Fruit fly (Drosophila melanogaster) whole organism, embryonic: ENCODE data around the gene Aprt.

ENCODE experiments used
- Antp ChIP-seq: fragments of 200-800 bp; sonication (Bioruptor generic); optimal IDR thresholded peaks from 3 replicates; lab custom pipeline; 2016; ENCODE audit warnings: missing biosample characterization, missing genetic modification characterization
- Bdp1 ChIP-seq: fragments of 200-800 bp; sonication (Bioruptor generic); optimal IDR thresholded peaks from 3 replicates; lab custom pipeline; 2016; ENCODE audit warnings: missing biosample characterization, missing genetic modification characterization
- CG11398 ChIP-seq: fragments of 200-800 bp; sonication (Bioruptor generic); optimal IDR thresholded peaks from 2 replicates; lab custom pipeline; 2016; ENCODE audit warnings: missing biosample characterization, missing genetic modification characterization
- CG12219 ChIP-seq: fragments of 200-800 bp; sonication (Bioruptor generic); optimal IDR thresholded peaks from 3 replicates; lab custom pipeline; 2018; ENCODE audit warnings: missing biosample characterization, mild to moderate bottlenecking, missing genetic modification characterization
- CG12659 ChIP-seq: fragments of 200-800 bp; sonication (Bioruptor generic); optimal IDR thresholded peaks from 3 replicates; lab custom pipeline; 2017; ENCODE audit warnings: mild to moderate bottlenecking, missing biosample characterization, missing genetic modification reagents, missing genetic modification characterization
- CG13296 ChIP-seq: fragments of 200-800 bp; sonication (Bioruptor generic); optimal IDR thresholded peaks from 3 replicates; lab custom pipeline; 2018; ENCODE audit warnings: missing biosample characterization, mild to moderate bottlenecking, missing genetic modification characterization
- CG14014 ChIP-seq: fragments of 200-800 bp; sonication (Bioruptor generic); IDR thresholded peaks from 2 replicates; pipeline ENCODE4 v1.3.6; 2022; ENCODE audit warnings: missing biosample characterization, missing genetic modification characterization
- CG1792 ChIP-seq: fragments of 200-800 bp; sonication (Bioruptor generic); optimal IDR thresholded peaks from 2 replicates; lab custom pipeline; 2016; ENCODE audit warnings: missing biosample characterization, missing genetic modification characterization
- CG18011 ChIP-seq: fragments of 200-800 bp; sonication (Bioruptor generic); optimal IDR thresholded peaks from 2 replicates; lab custom pipeline; 2017; ENCODE audit warnings: missing biosample characterization, missing genetic modification characterization, mild to moderate bottlenecking, moderate library complexity, missing genotype
- CG31365 ChIP-seq: fragments of 200-800 bp; sonication (Bioruptor generic); optimal IDR thresholded peaks from 2 replicates; lab custom pipeline; 2018; ENCODE audit warnings: missing biosample characterization, mild to moderate bottlenecking, missing genetic modification characterization
- CG3163 ChIP-seq: fragments of 200-800 bp; sonication (Bioruptor generic); optimal IDR thresholded peaks from 3 replicates; lab custom pipeline; 2016; ENCODE audit warnings: missing biosample characterization, missing genetic modification characterization
- CG34422 ChIP-seq: fragments of 200-800 bp; sonication (Bioruptor generic); IDR thresholded peaks from 3 replicates; pipeline ENCODE4 v1.3.6; 2022; ENCODE audit warnings: missing biosample characterization, missing genetic modification characterization
- CG4360 ChIP-seq: fragments of 200-800 bp; sonication (Bioruptor generic); IDR thresholded peaks from 2 replicates; pipeline ENCODE4 v1.3.6; 2022; ENCODE audit warnings: missing biosample characterization, missing genetic modification characterization
- CG8089 ChIP-seq: fragments of 200-800 bp; sonication (Bioruptor generic); optimal IDR thresholded peaks from 3 replicates; lab custom pipeline; 2016; ENCODE audit warnings: missing biosample characterization, missing genetic modification characterization
- CG8478 ChIP-seq: fragments of >200 bp; optimal IDR thresholded peaks from 2 replicates; lab custom pipeline; 2018
- CG8765 ChIP-seq: fragments of 200-800 bp; sonication (Bioruptor generic); IDR thresholded peaks from 2 replicates; pipeline ENCODE4 v1.3.6; 2022; ENCODE audit warnings: missing biosample characterization, missing genetic modification characterization
- Dip2 ChIP-seq: fragments of 200-800 bp; sonication (Bioruptor generic); IDR thresholded peaks from 2 replicates; pipeline ENCODE4 v1.3.6; 2022; ENCODE audit warnings: missing biosample characterization, missing genetic modification characterization
- Doc2 ChIP-seq: fragments of 200-800 bp; sonication (Bioruptor generic); IDR thresholded peaks from 2 replicates; pipeline ENCODE4 v1.3.6; 2022; ENCODE audit warnings: missing biosample characterization, missing genetic modification characterization
- Doc3 ChIP-seq: fragments of 200-800 bp; sonication (Bioruptor generic); IDR thresholded peaks from 3 replicates; pipeline ENCODE4 v1.3.6; 2022; ENCODE audit warnings: missing biosample characterization, missing genetic modification characterization; ENCODE audit not compliant: partially characterized antibody
- Fer2 ChIP-seq: fragments of 200-800 bp; sonication (Bioruptor generic); optimal IDR thresholded peaks from 2 replicates; lab custom pipeline; 2018; ENCODE audit warnings: missing biosample characterization, mild to moderate bottlenecking, missing genetic modification characterization, moderate library complexity
- GATAe ChIP-seq: fragments of 200-800 bp; sonication (Bioruptor generic); conservative IDR thresholded peaks from 2 replicates; pipeline ENCODE4 v1.3.6; 2022; ENCODE audit warnings: missing biosample characterization, missing genetic modification characterization
- HLH54F ChIP-seq: fragments of 200-800 bp; sonication (Bioruptor generic); optimal IDR thresholded peaks from 3 replicates; lab custom pipeline; 2016; ENCODE audit warnings: missing biosample characterization, missing genetic modification characterization
- Hey ChIP-seq: fragments of 200-800 bp; sonication (Bioruptor generic); optimal IDR thresholded peaks from 3 replicates; lab custom pipeline; 2018; ENCODE audit warnings: missing biosample characterization, mild to moderate bottlenecking, missing genetic modification characterization
- Hr3 ChIP-seq: fragments of 200-800 bp; sonication (Bioruptor generic); optimal IDR thresholded peaks from 3 replicates; lab custom pipeline; 2016; ENCODE audit warnings: missing biosample characterization, missing genetic modification characterization
- Lim3 ChIP-seq: fragments of 200-800 bp; sonication (Bioruptor generic); IDR thresholded peaks from 2 replicates; pipeline ENCODE4 v1.3.6; 2022; ENCODE audit warnings: missing biosample characterization, missing genetic modification characterization
- Rx ChIP-seq: fragments of 200-800 bp; sonication (Bioruptor generic); IDR thresholded peaks from 2 replicates; pipeline ENCODE4 v1.3.6; 2022; ENCODE audit warnings: missing biosample characterization, missing genetic modification characterization
- Sin3A ChIP-seq: fragments of >200 bp; optimal IDR thresholded peaks from 2 replicates; lab custom pipeline; 2018
- Sry-β ChIP-seq: fragments of 200-800 bp; sonication (Bioruptor generic); optimal IDR thresholded peaks from 2 replicates; lab custom pipeline; 2018; ENCODE audit warnings: missing biosample characterization, mild to moderate bottlenecking, missing genetic modification characterization, moderate library complexity
- Trl ChIP-seq, 3 experiments: fragments of >200 bp in 2 of 3; fragments of 200-800 bp in 1 of 3; sonication (Bioruptor generic) in 1 of 3; optimal IDR thresholded peaks; 2 replicates in 1 of 3; 3 replicates in 2 of 3; lab custom pipeline; 2016 to 2017; ENCODE audit warnings: missing biosample characterization in 1 of 3, missing genetic modification characterization in 1 of 3
- ab ChIP-seq: fragments of 200-800 bp; sonication (Bioruptor generic); optimal IDR thresholded peaks from 2 replicates; lab custom pipeline; 2016; ENCODE audit warnings: missing biosample characterization, missing genetic modification characterization
- ara ChIP-seq: fragments of 200-800 bp; sonication (Bioruptor generic); IDR thresholded peaks from 2 replicates; pipeline ENCODE4 v1.3.6; 2022; ENCODE audit warnings: missing biosample characterization, missing genetic modification characterization
- bowl ChIP-seq: fragments of 200-800 bp; sonication (Bioruptor generic); IDR thresholded peaks from 2 replicates; pipeline ENCODE4 v1.3.6; 2022; ENCODE audit warnings: missing biosample characterization, missing genetic modification characterization
- chinmo ChIP-seq: fragments of 200-800 bp; sonication (Bioruptor generic); IDR thresholded peaks from 4 replicates; pipeline ENCODE4 v1.3.6; 2022; ENCODE audit warnings: missing biosample characterization, missing genetic modification characterization; ENCODE audit not compliant: partially characterized antibody
- emc ChIP-seq: fragments of 200-800 bp; sonication (Bioruptor generic); optimal IDR thresholded peaks from 2 replicates; lab custom pipeline; 2016; ENCODE audit warnings: missing biosample characterization, missing genetic modification characterization
- esg ChIP-seq: fragments of 200-800 bp; sonication (Bioruptor generic); conservative IDR thresholded peaks from 2 replicates; pipeline ENCODE4 v1.3.6; 2022; ENCODE audit warnings: missing biosample characterization, missing genetic modification characterization
- exex ChIP-seq: fragments of 200-800 bp; sonication (Bioruptor generic); optimal IDR thresholded peaks from 4 replicates; lab custom pipeline; 2018; ENCODE audit warnings: missing biosample characterization, mild to moderate bottlenecking, missing genetic modification characterization, moderate library complexity
- fru ChIP-seq: fragments of >200 bp; optimal IDR thresholded peaks from 2 replicates; lab custom pipeline; 2017
- ind ChIP-seq: fragments of 200-800 bp; sonication (Bioruptor generic); optimal IDR thresholded peaks from 3 replicates; lab custom pipeline; 2016; ENCODE audit warnings: missing biosample characterization, missing genetic modification characterization
- jing ChIP-seq: fragments of 200-800 bp; sonication (Bioruptor generic); optimal IDR thresholded peaks from 2 replicates; lab custom pipeline; 2018; ENCODE audit warnings: missing biosample characterization, mild to moderate bottlenecking, missing genetic modification characterization
- lola ChIP-seq, 3 experiments: fragments of >200 bp in 2 of 3; fragments of 200-800 bp in 1 of 3; sonication (Bioruptor generic) in 1 of 3; optimal IDR thresholded peaks; 2 replicates each; lab custom pipeline; 2017 to 2019; ENCODE audit warnings: missing biosample characterization in 3 of 3, missing genetic modification characterization in 3 of 3, mild to moderate bottlenecking in 1 of 3, moderate library complexity in 1 of 3
- lov ChIP-seq, 2 experiments: fragments of 200-800 bp in 1 of 2; fragments of >200 bp in 1 of 2; sonication (Bioruptor generic) in 1 of 2; IDR thresholded peaks in 1 of 2; optimal IDR thresholded peaks in 1 of 2; 2 replicates in 1 of 2; 3 replicates in 1 of 2; pipeline versions ENCODE4 v1.3.6 to Lab custom; 2017 to 2022; ENCODE audit warnings: missing biosample characterization in 1 of 2, missing genetic modification characterization in 1 of 2
- otp ChIP-seq: fragments of 200-800 bp; sonication (Bioruptor generic); IDR thresholded peaks from 3 replicates; pipeline ENCODE4, ENCODE4 v1.3.6; 2022; ENCODE audit warnings: missing biosample characterization, missing genetic modification characterization
- pan ChIP-seq, 4 experiments: fragments of >200 bp in 3 of 4; fragments of 200-800 bp in 1 of 4; sonication (Bioruptor generic) in 1 of 4; optimal IDR thresholded peaks in 3 of 4; IDR thresholded peaks in 1 of 4; 2 replicates each; pipeline versions ENCODE4 v1.3.6 to Lab custom; 2017 to 2022; ENCODE audit warnings: missing biosample characterization in 2 of 4, missing genetic modification characterization in 2 of 4, mixed read lengths in 1 of 4
- phol ChIP-seq: fragments of 200-800 bp; sonication (Bioruptor generic); optimal IDR thresholded peaks from 3 replicates; lab custom pipeline; 2018; ENCODE audit warnings: missing biosample characterization, mild to moderate bottlenecking, missing genetic modification characterization, moderate library complexity
- rib ChIP-seq: fragments of 200-800 bp; sonication (Bioruptor generic); IDR thresholded peaks from 2 replicates; pipeline ENCODE4 v1.3.6; 2022; ENCODE audit warnings: missing biosample characterization, missing genetic modification characterization
- sens ChIP-seq: fragments of 200-800 bp; sonication (Bioruptor generic); peaks from one replicate; lab custom pipeline; 2016; ENCODE audit warnings: missing biosample characterization, missing genetic modification characterization
- seq ChIP-seq: fragments of 200-800 bp; sonication (Bioruptor generic); IDR thresholded peaks from 2 replicates; pipeline ENCODE4 v1.3.6; 2022; ENCODE audit warnings: missing biosample characterization, missing genetic modification characterization
- stc ChIP-seq: fragments of 200-800 bp; sonication (Bioruptor generic); IDR thresholded peaks from 2 replicates; pipeline ENCODE4 v1.3.6; 2022; ENCODE audit warnings: missing biosample characterization, missing genetic modification characterization
- stwl ChIP-seq: fragments of 200-800 bp; sonication (Bioruptor generic); optimal IDR thresholded peaks from 3 replicates; lab custom pipeline; 2018; ENCODE audit warnings: missing biosample characterization, mild to moderate bottlenecking, missing genetic modification characterization, moderate library complexity
- vfl ChIP-seq: fragments of 200-800 bp; sonication (Bioruptor generic); optimal IDR thresholded peaks from 2 replicates; lab custom pipeline; 2016; ENCODE audit warnings: missing biosample characterization, missing genetic modification characterization
- zfh2 ChIP-seq: fragments of 200-800 bp; sonication (Bioruptor generic); optimal IDR thresholded peaks from 2 replicates; lab custom pipeline; 2016; ENCODE audit warnings: missing biosample characterization, missing genetic modification characterization

The Aprt gene

DNA sequence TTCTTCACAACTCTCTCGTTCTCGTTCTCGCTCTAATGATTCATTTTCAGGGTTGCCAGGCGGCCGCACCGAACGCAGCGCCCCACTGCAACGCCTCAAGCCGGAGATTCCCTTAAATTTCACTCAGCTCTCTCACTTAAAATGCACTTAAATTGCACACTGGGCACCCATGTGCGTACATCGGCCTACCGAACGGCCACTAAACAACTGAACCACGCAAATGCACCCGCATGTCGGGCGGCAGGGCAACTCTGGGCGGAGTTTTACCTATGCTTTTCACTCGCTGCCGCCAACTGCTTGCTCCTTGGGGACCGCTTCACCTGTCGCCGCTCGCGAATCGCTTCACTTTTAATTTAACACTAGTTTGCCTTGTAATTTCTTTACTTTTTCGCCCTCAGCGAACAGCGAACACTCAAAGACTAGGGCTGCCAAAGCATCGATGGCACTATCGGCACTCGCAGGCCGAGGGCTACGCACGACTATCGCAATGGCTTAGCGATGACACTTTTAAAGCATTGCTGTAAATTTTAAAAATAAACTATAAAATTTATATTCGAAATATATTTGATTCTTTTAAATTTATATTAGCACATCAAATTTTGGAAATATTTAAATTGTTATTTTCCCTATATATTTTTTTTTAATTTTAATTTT is 22.9 kb downstream of the Aprt start, which contains the start of gene Rap1 (continued):
- TF ChIP-seq ara (GFP tag; lab: Robert Waterston, UW) (peak; percentile 54), stc (GFP tag; lab: Robert Waterston, UW) (no peak), CG13296 (GFP tag; lab: Kevin White, UChicago) (peak; percentile 60), CG11398 (peak; percentile 12), lov (optimal IDR thresholded peaks at IDR 0.05; lab: Kevin White, UChicago) (no peak), lov (GFP tag; IDR thresholded peaks at IDR 0.05; lab: Robert Waterston, UW) (no peak), bowl (GFP tag; lab: Robert Waterston, UW) (no peak), ab (peak; percentile 23), CG12219 (GFP tag; lab: Kevin White, UChicago) (no peak), HLH54F (GFP tag; lab: Kevin White, UChicago) (peak; percentile 49), Hey (tag; lab: Kevin White, UChicago) (no peak), stwl (tag; lab: Kevin White, UChicago) (peak; percentile 27), CG1792 (peak; percentile 44), emc (peak; percentile 18), zfh2 (GFP tag; lab: Kevin White, UChicago) (peak; percentile 35), Lim3 (GFP tag; lab: Robert Waterston, UW) (no peak), CG8089 (GFP tag; lab: Kevin White, UChicago) (peak; percentile 16), Doc3 (peak; percentile 91), Sin3A (lab: Kevin White, UChicago) (peak; percentile 83), GATAe (GFP tag; lab: Robert Waterston, UW) (no peak), ind (GFP tag; lab: Kevin White, UChicago) (peak; percentile 49), Hr3 (GFP tag; lab: Kevin White, UChicago) (peak; percentile 54), Dip2 (no peak), seq (peak; percentile 26; the same call in 1 of the 2 replicates), CG14014 (peak; percentile 53)

DNA sequence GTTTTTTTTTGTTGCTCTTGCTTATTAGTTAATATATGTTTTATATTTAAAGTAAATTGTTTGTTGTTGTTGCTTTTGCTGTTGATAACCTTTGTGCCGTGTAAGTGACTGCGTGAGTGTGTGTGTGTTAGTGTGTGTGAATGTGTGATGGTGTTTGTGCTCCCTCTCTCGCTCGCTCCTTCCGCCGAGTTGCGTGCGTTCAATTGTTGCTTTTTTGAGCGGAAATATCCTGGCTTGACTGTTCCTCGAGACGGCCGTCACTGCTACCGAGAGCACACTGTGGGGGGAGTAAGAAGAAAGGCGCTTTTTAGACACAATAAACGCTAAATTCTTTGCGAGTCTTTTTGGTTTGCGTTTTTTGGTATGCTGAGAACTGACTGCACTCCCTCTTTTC is 23.4 kb downstream of the Aprt start:
- no peak for TF ChIP-seq otp (GFP tag; lab: Robert Waterston, UW)
- no peak for TF ChIP-seq Antp (GFP tag; lab: Kevin White, UChicago)
- no peak for TF ChIP-seq CG8765
- TF ChIP-seq Fer2 = no peak
- TF ChIP-seq CG4360 = peak; percentile 84
- TF ChIP-seq jing (GFP tag; lab: Kevin White, UChicago) = no peak
- TF ChIP-seq exex (tag; lab: Kevin White, UChicago) = no peak
- TF ChIP-seq CG8478 = peak; percentile 85
- TF ChIP-seq CG31365 = no peak
- TF ChIP-seq CG3163 = no peak
- peak; percentile 68 to 88 for TF ChIP-seq Trl (optimal IDR thresholded peaks at IDR 0.05; lab: Kevin White, UChicago)
- no peak for TF ChIP-seq Trl (GFP tag; optimal IDR thresholded peaks at IDR 0.05; lab: Kevin White, UChicago)
- TF ChIP-seq Doc2 (GFP tag; lab: Robert Waterston, UW) = no peak
- TF ChIP-seq GATAe (GFP tag; lab: Robert Waterston, UW) = no peak
- TF ChIP-seq CG18011 (GFP tag; lab: Kevin White, UChicago) = no peak
- TF ChIP-seq CG12659 (GFP tag; lab: Kevin White, UChicago) = no peak
- TF ChIP-seq pan (optimal IDR thresholded peaks at IDR 0.05; lab: Kevin White, UChicago) = no peak
- no peak for TF ChIP-seq pan (GFP tag; optimal IDR thresholded peaks at IDR 0.05 in 1 of 2, IDR thresholded peaks at IDR 0.05 in 1 of 2)
- no peak for TF ChIP-seq lola (GFP tag; optimal IDR thresholded peaks at IDR 0.05; lab: Kevin White, UChicago)
- no peak for TF ChIP-seq Rx
- no peak for TF ChIP-seq phol (tag; lab: Kevin White, UChicago)
- no peak for TF ChIP-seq esg (GFP tag; lab: Robert Waterston, UW)
- TF ChIP-seq fru (lab: Kevin White, UChicago) = no peak
- TF ChIP-seq CG34422 (GFP tag; lab: Robert Waterston, UW) = no peak; the same call in 2 of the 3 replicates
- no peak for TF ChIP-seq vfl (GFP tag; lab: Kevin White, UChicago)
- TF ChIP-seq Bdp1 (GFP tag; lab: Kevin White, UChicago) = no peak
- TF ChIP-seq rib (GFP tag; lab: Robert Waterston, UW) = no peak
- TF ChIP-seq sens (GFP tag; lab: Kevin White, UChicago) = no peak
- no peak for TF ChIP-seq Sry-β (GFP tag; lab: Kevin White, UChicago)
- TF ChIP-seq chinmo (GFP tag; lab: Robert Waterston, UW) = 0 out of 4 replicates have a peak, but pooled peaks have one; percentile 19
